Worm (Caenorhabditis elegans) whole organism, L2 larva: ENCODE measurements around the gene set-2.

Experiments
- ama-1 ChIP-seq: fragments of 150-350 bp; optimal IDR thresholded peaks from 2 replicates; lab custom pipeline; 2018; ENCODE audit warnings: inconsistent platforms
- blmp-1 ChIP-seq: sonication (generic microtip); optimal IDR thresholded peaks from 2 replicates; lab custom pipeline; 2017; ENCODE audit warnings: missing genetic modification characterization, mild to moderate bottlenecking, missing compliant biosample characterization, antibody characterized with exemption, moderate library complexity; ENCODE audit not compliant: insufficient read depth
- fos-1 ChIP-seq: fragments of 150-350 bp; optimal IDR thresholded peaks from 2 replicates; lab custom pipeline; 2014; ENCODE audit warnings: missing biosample characterization, missing genetic modification characterization
- lin-39 ChIP-seq: fragments of 150-350 bp; optimal IDR thresholded peaks from 2 replicates; lab custom pipeline; 2014; ENCODE audit warnings: missing biosample characterization, missing genetic modification reagents, missing genetic modification characterization
- nhr-11 ChIP-seq: fragments of 150-350 bp; optimal IDR thresholded peaks from 2 replicates; lab custom pipeline; 2014; ENCODE audit warnings: missing biosample characterization, missing genetic modification characterization
- ztf-1 ChIP-seq: fragments of 200-800 bp; sonication (Bioruptor generic); conservative IDR thresholded peaks from 2 replicates; pipeline ENCODE4 v1.3.6; 2022; ENCODE audit warnings: missing genetic modification characterization, missing compliant biosample characterization

DNA sequence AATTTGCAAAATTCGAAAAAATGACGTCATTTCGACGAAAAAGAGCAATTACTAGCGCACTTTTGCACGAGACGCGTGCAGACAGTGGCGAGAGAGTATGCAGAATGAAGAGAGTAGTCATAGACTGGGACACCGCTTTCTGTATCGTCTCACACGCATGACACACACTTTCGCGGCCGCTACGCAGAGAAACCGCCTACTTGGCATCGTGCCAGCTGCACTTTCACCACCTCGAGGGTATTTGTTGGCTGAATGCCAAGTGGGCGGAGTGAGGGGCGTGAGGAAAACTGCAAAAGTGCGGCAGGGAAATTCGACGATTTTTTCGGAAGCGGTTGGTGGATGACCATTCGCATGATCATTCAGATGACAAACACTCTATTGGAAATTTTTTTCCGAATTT is 30.3 kb downstream of the set-2 start:
- TF ChIP-seq ama-1 (lab: Kevin White, UChicago) (peak; percentile 36), lin-39 (peak; percentile 77), nhr-11 (tag; lab: Kevin White, UChicago) (no peak), fos-1 (tag; lab: Kevin White, UChicago) (peak; percentile 100), ztf-1 (GFP tag; lab: Robert Waterston, UW) (0 out of 2 replicates have a peak, but pooled peaks have one; percentile 58), blmp-1 (tag; lab: Kevin White, UChicago) (peak; percentile 99)
